Worm (Caenorhabditis elegans) whole organism, L4 larva: Measurements from ENCODE around the gene C04A11.2.

Experiments used
- D1046.2 ChIP-seq: fragments of 200-800 bp; sonication (Bioruptor generic); IDR thresholded peaks from 2 replicates; pipeline ENCODE4 v1.3.6; 2022; ENCODE audit warnings: missing genetic modification characterization, missing compliant biosample characterization
- arid-1 ChIP-seq: fragments of 200-800 bp; sonication (Bioruptor generic); conservative IDR thresholded peaks from 2 replicates; pipeline ENCODE4 v1.3.6; 2022; ENCODE audit warnings: missing genetic modification reagents, missing genetic modification characterization, missing compliant biosample characterization
- egl-27 ChIP-seq: sonication (generic microtip); optimal IDR thresholded peaks from 3 replicates; lab custom pipeline; 2017; ENCODE audit warnings: missing biosample characterization, missing genetic modification reagents, missing genetic modification characterization
- nhr-76 ChIP-seq: fragments of 150-350 bp; optimal IDR thresholded peaks from 2 replicates; lab custom pipeline; 2014; ENCODE audit warnings: missing biosample characterization, missing genetic modification characterization
- php-3 ChIP-seq: fragments of 200-800 bp; sonication (Bioruptor generic); IDR thresholded peaks from 2 replicates; pipeline ENCODE4 v1.3.6; 2022; ENCODE audit warnings: missing genetic modification reagents, missing genetic modification characterization, missing compliant biosample characterization
- pqm-1 ChIP-seq: sonication (generic microtip); optimal IDR thresholded peaks from 2 replicates; lab custom pipeline; 2017; ENCODE audit warnings: missing biosample characterization, missing genetic modification characterization
- snpc-4 ChIP-seq: fragments of 150-350 bp; optimal IDR thresholded peaks from 2 replicates; lab custom pipeline; 2014; ENCODE audit warnings: missing biosample characterization, missing genetic modification characterization
- unc-62 ChIP-seq, 3 experiments: fragments of 150-350 bp in 1 of 3; sonication (generic microtip); optimal IDR thresholded peaks in 2 of 3; peaks in 1 of 3; 1 replicate in 1 of 3; 2 replicates in 2 of 3; lab custom pipeline; 2014 to 2017; ENCODE audit warnings: missing biosample characterization in 3 of 3, missing genetic modification characterization in 3 of 3, missing genetic modification reagents in 3 of 3, missing genotype in 1 of 3

ce11 chrX:13637526-13637925 is 31.1 kb downstream of the C04A11.2 start:
- no peak for TF ChIP-seq D1046.2 (GFP tag; lab: Robert Waterston, UW)
- TF ChIP-seq nhr-76 (tag; lab: Kevin White, UChicago), result no peak
- TF ChIP-seq php-3 (GFP tag; lab: Robert Waterston, UW), result no peak
- no peak for TF ChIP-seq arid-1
- no peak for TF ChIP-seq pqm-1 (tag; lab: Kevin White, UChicago)
- no peak for TF ChIP-seq egl-27 (tag; lab: Kevin White, UChicago)
- TF ChIP-seq snpc-4, result no peak
- no peak for TF ChIP-seq unc-62 (GFP tag; optimal IDR thresholded peaks at IDR 0.05 in 1 of 2; lab: Kevin White, UChicago)
- TF ChIP-seq unc-62 (tag; optimal IDR thresholded peaks at IDR 0.05; lab: Kevin White, UChicago), result no peak
